Worm (Caenorhabditis elegans) whole organism, late embryonic: Measurements from ENCODE around the gene B0432.7.

Experiments
- F13H6.1 ChIP-seq: sonication (generic microtip); optimal IDR thresholded peaks from 2 replicates; lab custom pipeline; 2016; ENCODE audit warnings: missing genetic modification characterization, missing compliant biosample characterization
- Y22D7AL.16 ChIP-seq: sonication (generic microtip); optimal IDR thresholded peaks from 2 replicates; lab custom pipeline; 2016; ENCODE audit warnings: missing genetic modification characterization, missing compliant biosample characterization
- ahr-1 ChIP-seq: sonication (generic microtip); optimal IDR thresholded peaks from 2 replicates; lab custom pipeline; 2016; ENCODE audit warnings: missing genetic modification characterization, missing compliant biosample characterization
- ceh-19 ChIP-seq: fragments of 200-800 bp; sonication (Bioruptor generic); optimal IDR thresholded peaks from 2 replicates; lab custom pipeline; 2018; ENCODE audit warnings: mild to moderate bottlenecking, missing genetic modification characterization, missing compliant biosample characterization
- ceh-24 ChIP-seq: sonication (generic microtip); optimal IDR thresholded peaks from 2 replicates; lab custom pipeline; 2016; ENCODE audit warnings: mild to moderate bottlenecking, missing genetic modification characterization, missing compliant biosample characterization
- dve-1 ChIP-seq: sonication (generic microtip); optimal IDR thresholded peaks from 2 replicates; lab custom pipeline; 2017; ENCODE audit warnings: antibody characterized with exemption, mild to moderate bottlenecking, missing genetic modification characterization, missing compliant biosample characterization
- gmeb-2 ChIP-seq: sonication (generic microtip); optimal IDR thresholded peaks from 2 replicates; lab custom pipeline; 2016; ENCODE audit warnings: missing genetic modification characterization, inconsistent platforms, missing compliant biosample characterization
- hlh-13 ChIP-seq: fragments of 200-800 bp; sonication (Bioruptor generic); optimal IDR thresholded peaks from 2 replicates; lab custom pipeline; 2018; ENCODE audit warnings: mild to moderate bottlenecking, missing genetic modification characterization, missing compliant biosample characterization
- pqm-1 ChIP-seq: sonication (generic microtip); optimal IDR thresholded peaks from 2 replicates; lab custom pipeline; 2016; ENCODE audit warnings: missing genetic modification characterization, missing compliant biosample characterization
- unc-42 ChIP-seq: sonication (generic microtip); optimal IDR thresholded peaks from 2 replicates; lab custom pipeline; 2016; ENCODE audit warnings: missing genotype, missing genetic modification characterization, missing compliant biosample characterization
- unc-86 ChIP-seq: sonication (generic microtip); optimal IDR thresholded peaks from 2 replicates; lab custom pipeline; 2016; ENCODE audit warnings: missing genetic modification characterization, missing compliant biosample characterization

DNA sequence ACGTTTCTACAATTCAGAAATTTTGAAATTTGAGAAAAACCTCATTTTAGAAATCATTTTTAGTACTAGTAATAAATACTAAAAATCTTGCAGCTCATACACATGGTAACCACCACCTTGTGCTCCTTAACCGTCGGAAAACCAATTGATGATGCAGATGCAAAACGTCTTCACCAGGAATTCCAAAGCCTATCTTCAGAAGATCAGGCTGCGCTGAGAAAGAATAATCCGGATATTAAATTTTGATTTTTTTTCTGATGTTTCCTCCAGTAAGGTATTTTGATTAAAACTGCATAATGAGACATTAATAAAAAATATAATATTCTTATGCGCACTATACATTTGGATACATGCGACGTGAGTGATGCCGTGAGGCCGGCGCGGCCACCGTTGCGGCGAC is 47.0 kb upstream of the B0432.7 start:
- TF ChIP-seq F13H6.1 (tag; lab: Kevin White, UChicago) (no peak), dve-1 (no peak), Y22D7AL.16 (tag; lab: Kevin White, UChicago) (no peak), hlh-13 (GFP tag; lab: Kevin White, UChicago) (no peak), ceh-24 (tag; lab: Kevin White, UChicago) (no peak), pqm-1 (tag; lab: Kevin White, UChicago) (no peak), ahr-1 (tag; lab: Kevin White, UChicago) (no peak), unc-86 (tag; lab: Kevin White, UChicago) (no peak), gmeb-2 (tag; lab: Kevin White, UChicago) (no peak), ceh-19 (no peak), unc-42 (tag; lab: Kevin White, UChicago) (no peak)
